Fruit fly (Drosophila melanogaster) whole organism, prepupa: Measurements from ENCODE around the gene CG14712.

Experiments
- CG10631 ChIP-seq: fragments of 200-800 bp; sonication (Bioruptor generic); optimal IDR thresholded peaks from 2 replicates; lab custom pipeline; 2016; ENCODE audit warnings: missing biosample characterization, missing genetic modification characterization
- CG10669 ChIP-seq: fragments of 200-800 bp; sonication (Bioruptor generic); optimal IDR thresholded peaks from 3 replicates; lab custom pipeline; 2018; ENCODE audit warnings: missing biosample characterization, mild to moderate bottlenecking, missing genetic modification characterization, moderate library complexity
- CG11294 ChIP-seq: fragments of 200-800 bp; sonication (Bioruptor generic); IDR thresholded peaks from 2 replicates; pipeline ENCODE4 v1.3.6; 2022; ENCODE audit warnings: missing biosample characterization, missing genetic modification characterization
- CG11762 ChIP-seq: fragments of 200-800 bp; sonication (Bioruptor generic); optimal IDR thresholded peaks from 3 replicates; lab custom pipeline; 2016; ENCODE audit warnings: missing biosample characterization, missing genetic modification characterization; ENCODE audit not compliant: insufficient read depth
- CG1621 ChIP-seq: fragments of 200-800 bp; sonication (Bioruptor generic); optimal IDR thresholded peaks from 3 replicates; lab custom pipeline; 2018; ENCODE audit warnings: missing biosample characterization, mild to moderate bottlenecking, missing genetic modification characterization
- CG32006 ChIP-seq: fragments of 200-800 bp; sonication (Bioruptor generic); optimal IDR thresholded peaks from 3 replicates; lab custom pipeline; 2017; ENCODE audit warnings: missing biosample characterization, mild to moderate bottlenecking, missing genetic modification characterization
- CG34406 ChIP-seq: fragments of 200-800 bp; sonication (Bioruptor generic); optimal IDR thresholded peaks from 3 replicates; lab custom pipeline; 2016; ENCODE audit warnings: missing biosample characterization, missing genetic modification characterization
- CG3919 ChIP-seq: fragments of 200-800 bp; sonication (Bioruptor generic); optimal IDR thresholded peaks from 3 replicates; lab custom pipeline; 2016; ENCODE audit warnings: missing biosample characterization, missing genetic modification characterization
- CG4318 ChIP-seq: fragments of 200-800 bp; sonication (Bioruptor generic); optimal IDR thresholded peaks from 3 replicates; lab custom pipeline; 2017; ENCODE audit warnings: missing biosample characterization, mild to moderate bottlenecking, missing genetic modification characterization
- CG6163 ChIP-seq: fragments of 200-800 bp; sonication (Bioruptor generic); IDR thresholded peaks from 3 replicates; pipeline ENCODE4 v1.3.6; 2022; ENCODE audit warnings: missing biosample characterization, missing genetic modification characterization
- CG6792 ChIP-seq: fragments of 200-800 bp; sonication (Bioruptor generic); optimal IDR thresholded peaks from 3 replicates; lab custom pipeline; 2016; ENCODE audit warnings: missing biosample characterization, missing genetic modification characterization
- CG6808 ChIP-seq: fragments of 200-800 bp; sonication (Bioruptor generic); optimal IDR thresholded peaks from 3 replicates; lab custom pipeline; 2017; ENCODE audit warnings: missing biosample characterization, missing genetic modification characterization, mild to moderate bottlenecking, moderate library complexity, missing genetic modification reagents
- CG6854 ChIP-seq: fragments of 200-800 bp; sonication (Bioruptor generic); optimal IDR thresholded peaks from 2 replicates; lab custom pipeline; 2017; ENCODE audit warnings: missing biosample characterization, mild to moderate bottlenecking, missing genetic modification characterization
- CG7368 ChIP-seq: fragments of 200-800 bp; sonication (Bioruptor generic); optimal IDR thresholded peaks from 3 replicates; lab custom pipeline; 2016; ENCODE audit warnings: missing biosample characterization, missing genetic modification characterization
- CG8119 ChIP-seq: fragments of 200-800 bp; sonication (Bioruptor generic); IDR thresholded peaks from 3 replicates; pipeline ENCODE4 v1.3.6; 2022; ENCODE audit warnings: missing biosample characterization, missing genetic modification characterization
- CG8319 ChIP-seq: fragments of 200-800 bp; sonication (Bioruptor generic); optimal IDR thresholded peaks from 3 replicates; lab custom pipeline; 2016; ENCODE audit warnings: missing biosample characterization, missing genetic modification characterization
- CG8632 ChIP-seq: fragments of 200-800 bp; sonication (Bioruptor generic); optimal IDR thresholded peaks from 3 replicates; lab custom pipeline; 2016; ENCODE audit warnings: missing biosample characterization, missing genetic modification characterization
- Eip75B ChIP-seq: fragments of 200-800 bp; sonication (Bioruptor generic); optimal IDR thresholded peaks from 3 replicates; lab custom pipeline; 2016; ENCODE audit warnings: missing biosample characterization, missing genetic modification characterization
- Eip78C ChIP-seq: fragments of 200-800 bp; sonication (Bioruptor generic); peaks from one replicate; lab custom pipeline; 2016; ENCODE audit warnings: missing biosample characterization, missing genetic modification characterization
- Eip93F ChIP-seq: fragments of 200-800 bp; sonication (Bioruptor generic); optimal IDR thresholded peaks from 2 replicates; lab custom pipeline; 2016; ENCODE audit warnings: missing biosample characterization, mild to moderate bottlenecking, missing genetic modification characterization
- Ets96B ChIP-seq: fragments of 200-800 bp; optimal IDR thresholded peaks from 2 replicates; lab custom pipeline; 2019; ENCODE audit warnings: missing biosample characterization, mild to moderate bottlenecking, missing genetic modification characterization, moderate library complexity
- Hr38 ChIP-seq: sonication (Bioruptor generic); optimal IDR thresholded peaks from 2 replicates; lab custom pipeline; 2016; ENCODE audit warnings: missing biosample characterization, missing genetic modification characterization
- Hr4 ChIP-seq: fragments of 200-800 bp; sonication (Bioruptor generic); optimal IDR thresholded peaks from 3 replicates; lab custom pipeline; 2016; ENCODE audit warnings: missing biosample characterization, missing genetic modification characterization
- Lpt ChIP-seq: fragments of 200-800 bp; sonication (Bioruptor generic); optimal IDR thresholded peaks from 3 replicates; lab custom pipeline; 2016; ENCODE audit warnings: missing biosample characterization, missing genetic modification characterization
- OdsH ChIP-seq: fragments of 200-800 bp; sonication (Bioruptor generic); optimal IDR thresholded peaks from 3 replicates; lab custom pipeline; 2016; ENCODE audit warnings: missing biosample characterization, missing genetic modification characterization
- Smox ChIP-seq: fragments of 200-800 bp; sonication (Bioruptor generic); optimal IDR thresholded peaks from 3 replicates; lab custom pipeline; 2016; ENCODE audit warnings: missing biosample characterization, missing genetic modification characterization
- Sox102F ChIP-seq: fragments of 200-800 bp; sonication (Bioruptor generic); optimal IDR thresholded peaks from 2 replicates; lab custom pipeline; 2016; ENCODE audit warnings: missing biosample characterization, mild to moderate bottlenecking, missing genetic modification characterization
- Sox15 ChIP-seq: fragments of 200-800 bp; sonication (Bioruptor generic); optimal IDR thresholded peaks from 3 replicates; lab custom pipeline; 2016; ENCODE audit warnings: missing biosample characterization, missing genetic modification characterization
- achi ChIP-seq: fragments of 200-800 bp; sonication (Bioruptor generic); optimal IDR thresholded peaks from 3 replicates; lab custom pipeline; 2016; ENCODE audit warnings: missing biosample characterization, missing genetic modification characterization
- dac ChIP-seq: fragments of 200-800 bp; sonication (Bioruptor generic); optimal IDR thresholded peaks from 2 replicates; lab custom pipeline; 2017; ENCODE audit warnings: missing biosample characterization, mild to moderate bottlenecking, missing genetic modification characterization
- dsx ChIP-seq: fragments of 200-800 bp; optimal IDR thresholded peaks from 3 replicates; lab custom pipeline; 2019; ENCODE audit warnings: missing biosample characterization, mild to moderate bottlenecking, missing genetic modification characterization, moderate library complexity; ENCODE audit not compliant: poor library complexity, severe bottlenecking
- eg ChIP-seq: fragments of 200-800 bp; sonication (Bioruptor generic); IDR thresholded peaks from 3 replicates; pipeline ENCODE4 v1.3.6; 2022; ENCODE audit warnings: missing biosample characterization, missing genetic modification characterization
- esn ChIP-seq: fragments of 200-800 bp; sonication (Bioruptor generic); optimal IDR thresholded peaks from 2 replicates; lab custom pipeline; 2016; ENCODE audit warnings: missing biosample characterization, mild to moderate bottlenecking, missing genetic modification characterization, moderate library complexity
- fd59A ChIP-seq: fragments of 200-800 bp; sonication (Bioruptor generic); optimal IDR thresholded peaks from 2 replicates; lab custom pipeline; 2017; ENCODE audit warnings: missing biosample characterization, mild to moderate bottlenecking, missing genetic modification characterization, missing genetic modification reagents
- fd85E ChIP-seq: fragments of 200-800 bp; sonication (Bioruptor generic); optimal IDR thresholded peaks from 3 replicates; lab custom pipeline; 2016; ENCODE audit warnings: missing biosample characterization, missing genetic modification characterization
- fkh ChIP-seq: fragments of 200-800 bp; sonication (Bioruptor generic); optimal IDR thresholded peaks from 3 replicates; lab custom pipeline; 2017; ENCODE audit warnings: missing biosample characterization, mild to moderate bottlenecking, missing genetic modification characterization, moderate library complexity
- lz ChIP-seq: fragments of 200-800 bp; sonication (Bioruptor generic); optimal IDR thresholded peaks from 3 replicates; lab custom pipeline; 2016; ENCODE audit warnings: missing biosample characterization, missing genetic modification characterization
- pdm3 ChIP-seq: fragments of 200-800 bp; sonication (Bioruptor generic); optimal IDR thresholded peaks from 3 replicates; lab custom pipeline; 2016; ENCODE audit warnings: missing biosample characterization, missing genetic modification characterization
- salr ChIP-seq, 2 experiments: fragments of 200-800 bp; sonication (Bioruptor generic); optimal IDR thresholded peaks; 3 replicates each; lab custom pipeline; 2016 to 2018; ENCODE audit warnings: missing biosample characterization in 2 of 2, missing genetic modification characterization in 2 of 2, mild to moderate bottlenecking in 1 of 2
- spab ChIP-seq: fragments of 200-800 bp; sonication (Bioruptor generic); optimal IDR thresholded peaks from 2 replicates; lab custom pipeline; 2017; ENCODE audit warnings: missing biosample characterization, mild to moderate bottlenecking, missing genetic modification characterization, missing genetic modification reagents
- svp ChIP-seq: fragments of 200-800 bp; sonication (Bioruptor generic); peaks from one replicate; lab custom pipeline; 2016; ENCODE audit warnings: missing biosample characterization, missing genetic modification characterization
- topi ChIP-seq: fragments of 200-800 bp; sonication (Bioruptor generic); optimal IDR thresholded peaks from 3 replicates; lab custom pipeline; 2016; ENCODE audit warnings: missing biosample characterization, missing genetic modification characterization
- vri ChIP-seq: fragments of 200-800 bp; sonication (Bioruptor generic); optimal IDR thresholded peaks from 3 replicates; lab custom pipeline; 2016; ENCODE audit warnings: missing biosample characterization, mild to moderate bottlenecking, missing genetic modification characterization

The CG14712 gene

DNA sequence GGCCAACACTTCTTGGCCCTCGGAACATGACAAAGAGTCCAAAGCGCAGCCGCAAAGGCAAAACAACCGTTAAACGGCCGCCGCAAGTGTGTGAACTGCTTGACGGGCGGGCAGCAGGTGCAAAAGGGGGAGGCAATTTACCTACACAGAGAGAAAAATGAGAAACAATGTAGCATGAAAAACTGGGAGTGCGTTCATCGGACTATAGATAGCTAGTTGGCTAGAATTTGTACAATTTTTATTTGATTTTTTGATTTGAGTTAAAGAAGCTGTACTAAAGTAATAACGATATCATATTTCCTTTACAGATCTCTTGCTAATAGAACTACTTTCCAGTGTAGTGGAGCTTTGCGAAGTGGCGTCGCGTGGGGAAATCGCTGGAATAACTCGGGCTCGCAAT is 33.0 kb upstream of the CG14712 start (continued):
- peak; percentile 79 for TF ChIP-seq CG32006
- TF ChIP-seq esn (GFP tag; lab: Kevin White, UChicago): peak; percentile 10
- TF ChIP-seq Sox15: no peak
- TF ChIP-seq pdm3 (GFP tag; lab: Kevin White, UChicago): no peak
- TF ChIP-seq Hr38 (GFP tag; lab: Kevin White, UChicago): no peak
- no peak for TF ChIP-seq Eip93F
- no peak for TF ChIP-seq OdsH
- TF ChIP-seq CG6163: peak; percentile 51; the same call in 1 of the 3 replicates
- TF ChIP-seq Lpt (GFP tag; lab: Kevin White, UChicago): peak; percentile 51
- TF ChIP-seq salr (GFP tag; optimal IDR thresholded peaks at IDR 0.05; lab: Kevin White, UChicago): peak in 1 of 2 experiments; percentile 28
- peak; percentile 6 for TF ChIP-seq lz (GFP tag; lab: Kevin White, UChicago)
- TF ChIP-seq CG8319 (GFP tag; lab: Kevin White, UChicago): no peak
- peak; percentile 81 for TF ChIP-seq Eip78C (GFP tag; lab: Kevin White, UChicago)
- TF ChIP-seq CG10631 (GFP tag; lab: Kevin White, UChicago): no peak
- no peak for TF ChIP-seq Hr4 (GFP tag; lab: Kevin White, UChicago)
- no peak for TF ChIP-seq CG7368 (GFP tag; lab: Kevin White, UChicago)
- TF ChIP-seq CG8119 (GFP tag; lab: Robert Waterston, UW): peak; percentile 75
- TF ChIP-seq fd85E (GFP tag; lab: Kevin White, UChicago): no peak
- TF ChIP-seq CG6792: peak; percentile 2
- no peak for TF ChIP-seq spab (GFP tag; lab: Kevin White, UChicago)
- TF ChIP-seq achi: peak; percentile 22
- no peak for TF ChIP-seq CG6854 (GFP tag; lab: Kevin White, UChicago)
- TF ChIP-seq fd59A (GFP tag; lab: Kevin White, UChicago): peak; percentile 5
- TF ChIP-seq Eip75B (GFP tag; lab: Kevin White, UChicago): no peak
- no peak for TF ChIP-seq Smox (GFP tag; lab: Kevin White, UChicago)
- TF ChIP-seq CG11294 (GFP tag; lab: Robert Waterston, UW): peak; percentile 44
- TF ChIP-seq CG1621 (tag; lab: Kevin White, UChicago): no peak
- TF ChIP-seq CG8632 (GFP tag; lab: Kevin White, UChicago): no peak
- TF ChIP-seq dsx (GFP tag; lab: Kevin White, UChicago): no peak
- peak; percentile 60 for TF ChIP-seq CG4318 (GFP tag; lab: Kevin White, UChicago)
- no peak for TF ChIP-seq svp (GFP tag; lab: Kevin White, UChicago)
- no peak for TF ChIP-seq CG6808 (GFP tag; lab: Kevin White, UChicago)
- no peak for TF ChIP-seq fkh (GFP tag; lab: Kevin White, UChicago)
- TF ChIP-seq Sox102F (GFP tag; lab: Kevin White, UChicago): no peak
- TF ChIP-seq Ets96B (tag; lab: Kevin White, UChicago): peak; percentile 5
- peak; percentile 32 for TF ChIP-seq CG3919 (GFP tag; lab: Kevin White, UChicago)
- TF ChIP-seq CG10669 (GFP tag; lab: Kevin White, UChicago): no peak

DNA sequence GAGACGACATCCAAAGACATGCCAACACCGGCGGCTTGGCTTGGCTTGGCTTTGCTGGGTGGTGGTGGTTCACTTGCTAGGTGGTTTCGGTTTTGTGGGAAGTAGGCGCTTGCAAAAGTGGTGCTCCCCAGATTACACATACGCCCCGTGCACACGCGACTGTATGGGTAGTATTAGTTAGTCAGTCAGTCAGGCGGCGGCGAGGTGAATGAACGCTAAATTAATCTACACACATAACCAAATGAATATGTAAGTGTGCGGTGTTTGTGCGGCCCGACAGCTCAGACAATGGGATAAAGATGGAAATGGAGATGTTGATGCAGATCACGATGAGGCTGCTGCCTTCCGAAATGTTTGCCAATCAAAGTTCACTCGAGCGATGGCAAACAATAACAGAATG is 25.4 kb upstream of the CG14712 start:
- no peak for TF ChIP-seq dac (GFP tag; lab: Kevin White, UChicago)
- no peak for TF ChIP-seq CG11762 (GFP tag; lab: Kevin White, UChicago)
- 0 out of 3 replicates have a peak, but pooled peaks have one; percentile 19 for TF ChIP-seq eg (GFP tag; lab: Robert Waterston, UW)
- no peak for TF ChIP-seq salr (GFP tag; optimal IDR thresholded peaks at IDR 0.05; lab: Kevin White, UChicago)
- TF ChIP-seq achi: no peak
- no peak for TF ChIP-seq CG11294 (GFP tag; lab: Robert Waterston, UW)
- TF ChIP-seq vri (GFP tag; lab: Kevin White, UChicago): no peak
- peak; percentile 7 for TF ChIP-seq Eip78C (GFP tag; lab: Kevin White, UChicago)
- no peak for TF ChIP-seq lz (GFP tag; lab: Kevin White, UChicago)
- TF ChIP-seq dsx (GFP tag; lab: Kevin White, UChicago): no peak
- peak; percentile 27 for TF ChIP-seq svp (GFP tag; lab: Kevin White, UChicago)
- no peak for TF ChIP-seq topi (GFP tag; lab: Kevin White, UChicago)
- no peak for TF ChIP-seq CG34406
